Worm (Caenorhabditis elegans) whole organism, mixed stage, embryonic: ENCODE data around the gene F44G4.6.
A peak's percentile ranks its signal among the peaks of the same experiment; 100 is the strongest.

Experiments
- M03D4.4 ChIP-seq: sonication (generic microtip); optimal IDR thresholded peaks from 2 replicates; lab custom pipeline; 2017; ENCODE audit warnings: mild to moderate bottlenecking, missing genetic modification characterization, missing compliant biosample characterization
- bed-3 ChIP-seq: fragments of 200-800 bp; sonication (Bioruptor generic); optimal IDR thresholded peaks from 3 replicates; lab custom pipeline; 2018; ENCODE audit warnings: mild to moderate bottlenecking, missing genetic modification characterization, moderate library complexity, missing compliant biosample characterization
- blmp-1 ChIP-seq: fragments of 150-350 bp; optimal IDR thresholded peaks from 2 replicates; lab custom pipeline; 2014; ENCODE audit warnings: missing biosample characterization, missing genetic modification characterization
- ceh-43 ChIP-seq: fragments of 200-800 bp; sonication (Bioruptor generic); optimal IDR thresholded peaks from 2 replicates; lab custom pipeline; 2018; ENCODE audit warnings: mild to moderate bottlenecking, missing genetic modification characterization, moderate library complexity, missing compliant biosample characterization
- ces-1 ChIP-seq: fragments of 150-350 bp; optimal IDR thresholded peaks from 2 replicates; lab custom pipeline; 2014; ENCODE audit warnings: missing biosample characterization, missing genetic modification reagents, missing genetic modification characterization
- drap-1 ChIP-seq: fragments of 200-800 bp; sonication (Bioruptor generic); optimal IDR thresholded peaks from 3 replicates; lab custom pipeline; 2018; ENCODE audit warnings: mild to moderate bottlenecking, missing genetic modification characterization, missing compliant biosample characterization
- elt-1 ChIP-seq: sonication (generic microtip); optimal IDR thresholded peaks from 2 replicates; lab custom pipeline; 2017; ENCODE audit warnings: missing genetic modification characterization, mild to moderate bottlenecking, missing compliant biosample characterization, antibody characterized with exemption, moderate library complexity, borderline replicate concordance; ENCODE audit not compliant: insufficient read depth
- elt-3 ChIP-seq: fragments of 150-350 bp; optimal IDR thresholded peaks from 2 replicates; lab custom pipeline; 2014; ENCODE audit warnings: missing biosample characterization, missing genetic modification characterization
- ham-2 ChIP-seq: fragments of 200-800 bp; sonication (Bioruptor generic); optimal IDR thresholded peaks from 2 replicates; lab custom pipeline; 2018; ENCODE audit warnings: mild to moderate bottlenecking, missing genetic modification characterization, missing compliant biosample characterization
- hlh-1 ChIP-seq: fragments of 150-350 bp; optimal IDR thresholded peaks from 2 replicates; lab custom pipeline; 2014; ENCODE audit warnings: missing biosample characterization, missing genetic modification reagents, missing genetic modification characterization
- lin-13 ChIP-seq: fragments of 150-350 bp; optimal IDR thresholded peaks from 2 replicates; lab custom pipeline; 2014; ENCODE audit warnings: missing biosample characterization, missing genetic modification characterization
- lin-32 ChIP-seq: fragments of 200-800 bp; sonication (Bioruptor generic); optimal IDR thresholded peaks from 2 replicates; lab custom pipeline; 2018; ENCODE audit warnings: mild to moderate bottlenecking, missing genetic modification characterization, missing compliant biosample characterization
- lsy-2 ChIP-seq: fragments of 150-350 bp; optimal IDR thresholded peaks from 2 replicates; lab custom pipeline; 2014; ENCODE audit warnings: missing biosample characterization, missing genetic modification characterization
- mab-5 ChIP-seq: fragments of 150-350 bp; optimal IDR thresholded peaks from 2 replicates; lab custom pipeline; 2014; ENCODE audit warnings: missing biosample characterization, missing genetic modification characterization
- mep-1 ChIP-seq: fragments of 150-350 bp; optimal IDR thresholded peaks from 2 replicates; lab custom pipeline; 2017; ENCODE audit warnings: missing biosample characterization, missing genetic modification reagents, missing genetic modification characterization, inconsistent platforms
- mls-2 ChIP-seq: sonication (generic microtip); optimal IDR thresholded peaks from 2 replicates; lab custom pipeline; 2016; ENCODE audit warnings: mild to moderate bottlenecking, missing genetic modification characterization, moderate library complexity, missing compliant biosample characterization
- nhr-12 ChIP-seq: fragments of 150-350 bp; optimal IDR thresholded peaks from 2 replicates; lab custom pipeline; 2014; ENCODE audit warnings: missing biosample characterization, missing genetic modification characterization
- nhr-237 ChIP-seq: fragments of 150-350 bp; optimal IDR thresholded peaks from 2 replicates; lab custom pipeline; 2014; ENCODE audit warnings: missing biosample characterization, missing genetic modification characterization
- nhr-28 ChIP-seq: fragments of 150-350 bp; optimal IDR thresholded peaks from 2 replicates; lab custom pipeline; 2014; ENCODE audit warnings: missing biosample characterization, missing genetic modification characterization
- nhr-76 ChIP-seq: sonication (generic microtip); optimal IDR thresholded peaks from 2 replicates; lab custom pipeline; 2017; ENCODE audit warnings: missing biosample characterization, missing genetic modification characterization
- pha-4 ChIP-seq: fragments of 150-350 bp; optimal IDR thresholded peaks from 2 replicates; lab custom pipeline; 2018; ENCODE audit warnings: missing biosample characterization, missing genetic modification reagents, missing genetic modification characterization
- sem-2 ChIP-seq: fragments of 200-800 bp; sonication (Bioruptor generic); optimal IDR thresholded peaks from 2 replicates; lab custom pipeline; 2018; ENCODE audit warnings: mild to moderate bottlenecking, missing genetic modification characterization, missing compliant biosample characterization
- snpc-4 ChIP-seq: fragments of 150-350 bp; optimal IDR thresholded peaks from 2 replicates; lab custom pipeline; 2014; ENCODE audit warnings: missing biosample characterization, missing genetic modification characterization
- sptf-1 ChIP-seq: sonication (generic microtip); optimal IDR thresholded peaks from 2 replicates; lab custom pipeline; 2017; ENCODE audit warnings: mild to moderate bottlenecking, missing genetic modification characterization, moderate library complexity, missing compliant biosample characterization
- tbx-8 ChIP-seq: fragments of 200-800 bp; sonication (Bioruptor generic); optimal IDR thresholded peaks from 2 replicates; lab custom pipeline; 2018; ENCODE audit warnings: mild to moderate bottlenecking, missing genetic modification characterization, moderate library complexity, missing compliant biosample characterization
- unc-120 ChIP-seq: sonication (generic microtip); optimal IDR thresholded peaks from 2 replicates; lab custom pipeline; 2017; ENCODE audit warnings: missing genetic modification characterization, missing compliant biosample characterization; ENCODE audit not compliant: poor library complexity, severe bottlenecking
- unc-39 ChIP-seq: fragments of 150-350 bp; optimal IDR thresholded peaks from 2 replicates; lab custom pipeline; 2014; ENCODE audit warnings: missing biosample characterization, missing genetic modification characterization
- unc-62 ChIP-seq: fragments of 150-350 bp; optimal IDR thresholded peaks from 2 replicates; lab custom pipeline; 2014; ENCODE audit warnings: missing biosample characterization, missing genetic modification reagents, missing genetic modification characterization
- zip-8 ChIP-seq: fragments of 150-350 bp; optimal IDR thresholded peaks from 2 replicates; lab custom pipeline; 2014; ENCODE audit warnings: missing biosample characterization, missing genetic modification characterization

The F44G4.6 gene

DNA sequence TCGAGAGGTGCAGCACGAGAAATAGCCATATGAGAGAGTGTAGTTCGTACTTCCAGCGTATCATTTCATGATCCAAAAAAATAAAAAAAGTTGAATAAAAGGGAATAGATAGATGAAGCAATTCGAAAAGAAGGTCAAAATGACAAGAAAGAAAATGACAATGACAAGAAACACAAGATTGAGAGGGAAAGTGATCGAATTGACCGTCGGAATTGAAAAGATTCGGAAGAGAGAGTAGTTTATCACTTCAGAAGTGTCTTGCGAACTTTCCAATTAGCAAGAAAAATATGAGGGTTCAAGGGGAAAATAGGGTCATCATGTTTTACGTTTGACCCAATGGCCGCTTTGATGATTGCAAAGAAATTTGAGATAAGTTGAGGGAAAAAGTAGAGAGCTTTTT lies 18.1 kb upstream of the F44G4.6 start, which contains the start of gene dep-1:
dep-1 (minus strand) TSS at position 95 of the 400 bp plus-strand sequence.
- TF ChIP-seq drap-1 (GFP tag; lab: Kevin White, UChicago) (no peak), ham-2 (GFP tag; lab: Kevin White, UChicago) (no peak), sem-2 (GFP tag; lab: Kevin White, UChicago) (no peak), pha-4 (tag; lab: Kevin White, UChicago) (no peak), ceh-43 (GFP tag; lab: Kevin White, UChicago) (no peak), elt-1 (tag; lab: Kevin White, UChicago) (no peak), nhr-237 (tag; lab: Kevin White, UChicago) (no peak), mls-2 (tag; lab: Kevin White, UChicago) (no peak), nhr-76 (no peak), mab-5 (tag; lab: Kevin White, UChicago) (no peak), sptf-1 (tag; lab: Kevin White, UChicago) (no peak), lin-32 (GFP tag; lab: Kevin White, UChicago) (no peak), lin-13 (tag; lab: Kevin White, UChicago) (no peak), blmp-1 (no peak)

DNA sequence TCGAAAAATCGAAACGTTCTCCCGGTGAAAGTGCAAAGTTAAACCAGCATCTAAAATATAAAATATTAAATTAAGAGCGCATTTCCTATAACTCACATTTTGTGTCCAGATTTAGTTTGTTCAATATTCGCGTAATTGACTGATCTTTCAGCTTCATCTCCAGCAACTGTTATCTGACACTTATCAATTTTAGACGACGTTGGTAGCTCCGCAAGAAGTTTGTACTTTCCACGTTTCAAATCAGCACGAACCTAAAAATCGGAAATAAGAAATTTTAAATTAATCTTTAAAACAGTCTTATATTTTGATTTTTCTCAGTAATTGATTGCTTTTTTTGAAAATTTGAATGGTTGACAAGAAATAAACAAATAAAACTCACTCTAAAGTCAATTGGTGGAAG lies 16.0 kb upstream of the F44G4.6 start:
- no peak for TF ChIP-seq sem-2 (GFP tag; lab: Kevin White, UChicago)
- no peak for TF ChIP-seq mep-1 (tag; lab: Kevin White, UChicago)
- no peak for TF ChIP-seq zip-8 (tag; lab: Kevin White, UChicago)
- TF ChIP-seq tbx-8 (GFP tag; lab: Kevin White, UChicago) = no peak
- no peak for TF ChIP-seq nhr-28 (tag; lab: Kevin White, UChicago)
- TF ChIP-seq sptf-1 (tag; lab: Kevin White, UChicago) = no peak
- no peak for TF ChIP-seq ces-1 (GFP tag; lab: Kevin White, UChicago)
- TF ChIP-seq unc-120 = no peak
- TF ChIP-seq nhr-12 = no peak
- TF ChIP-seq pha-4 (tag; lab: Kevin White, UChicago) = no peak
- TF ChIP-seq lsy-2 (tag; lab: Kevin White, UChicago) = no peak
- no peak for TF ChIP-seq hlh-1 (tag; lab: Kevin White, UChicago)
- no peak for TF ChIP-seq bed-3 (GFP tag; lab: Kevin White, UChicago)
- TF ChIP-seq nhr-237 (tag; lab: Kevin White, UChicago) = no peak
- no peak for TF ChIP-seq M03D4.4 (tag; lab: Kevin White, UChicago)

DNA sequence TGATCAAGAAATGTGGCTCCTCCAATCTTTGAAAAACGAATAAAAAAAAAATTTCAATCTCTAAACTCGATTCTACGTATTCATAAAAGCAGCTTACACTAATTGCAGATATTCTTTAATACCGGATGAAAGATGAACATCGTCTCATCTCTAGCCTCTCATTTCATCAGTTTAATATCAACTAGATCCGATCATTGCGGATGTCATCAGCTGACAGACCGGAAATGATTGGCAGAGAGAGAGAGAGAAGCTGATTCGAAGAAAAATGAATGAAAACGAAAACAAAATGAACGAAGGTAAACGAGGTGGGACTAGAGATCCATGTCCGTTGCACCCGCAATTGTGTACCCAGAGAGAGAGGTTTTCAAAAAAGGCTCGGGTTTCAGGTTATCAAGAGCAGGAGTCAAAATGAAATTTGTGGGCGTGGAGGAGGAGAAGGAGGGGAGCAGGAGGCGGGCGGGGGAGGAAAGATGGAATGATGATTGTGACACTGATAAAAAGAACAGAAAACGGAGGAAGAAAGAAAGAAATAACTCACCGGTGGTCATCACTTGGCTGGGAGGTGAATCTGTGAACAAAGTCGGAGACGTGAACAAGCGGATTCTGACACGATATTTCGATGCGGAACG lies 13.4 kb upstream of the F44G4.6 start:
- TF ChIP-seq unc-62 (GFP tag; lab: Kevin White, UChicago) = peak; percentile 74
- TF ChIP-seq unc-120 = peak; percentile 33
- TF ChIP-seq nhr-28 (tag; lab: Kevin White, UChicago) = no peak
- TF ChIP-seq tbx-8 (GFP tag; lab: Kevin White, UChicago) = no peak
- TF ChIP-seq ham-2 (GFP tag; lab: Kevin White, UChicago) = no peak
- TF ChIP-seq hlh-1 (tag; lab: Kevin White, UChicago) = peak; percentile 73

DNA sequence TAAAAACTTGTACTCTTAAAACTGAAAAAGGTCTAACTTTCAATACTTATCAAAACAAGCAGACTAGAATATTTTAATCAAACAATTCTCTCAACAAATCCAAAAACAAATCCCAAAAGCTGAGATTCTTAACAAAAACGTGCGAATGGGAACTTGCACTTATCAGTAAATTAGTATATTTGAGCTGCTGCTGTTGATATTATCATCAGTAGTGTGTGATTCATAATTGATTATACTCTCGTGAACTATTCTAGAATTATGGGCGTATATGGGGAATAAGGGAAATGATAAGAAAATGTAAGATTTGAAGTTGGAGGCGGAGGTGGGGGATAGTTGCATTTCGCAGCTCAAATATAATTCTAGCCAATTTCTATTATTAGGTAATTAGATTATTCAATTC lies 12.6 kb upstream of the F44G4.6 start:
- TF ChIP-seq nhr-237 (tag; lab: Kevin White, UChicago) (no peak), unc-39 (tag; lab: Kevin White, UChicago) (no peak), sem-2 (GFP tag; lab: Kevin White, UChicago) (no peak), unc-62 (GFP tag; lab: Kevin White, UChicago) (no peak), nhr-28 (tag; lab: Kevin White, UChicago) (no peak), tbx-8 (GFP tag; lab: Kevin White, UChicago) (no peak), lin-13 (tag; lab: Kevin White, UChicago) (no peak), bed-3 (GFP tag; lab: Kevin White, UChicago) (no peak), M03D4.4 (tag; lab: Kevin White, UChicago) (no peak), zip-8 (tag; lab: Kevin White, UChicago) (no peak), lsy-2 (tag; lab: Kevin White, UChicago) (no peak), elt-3 (tag; lab: Kevin White, UChicago) (no peak)

DNA sequence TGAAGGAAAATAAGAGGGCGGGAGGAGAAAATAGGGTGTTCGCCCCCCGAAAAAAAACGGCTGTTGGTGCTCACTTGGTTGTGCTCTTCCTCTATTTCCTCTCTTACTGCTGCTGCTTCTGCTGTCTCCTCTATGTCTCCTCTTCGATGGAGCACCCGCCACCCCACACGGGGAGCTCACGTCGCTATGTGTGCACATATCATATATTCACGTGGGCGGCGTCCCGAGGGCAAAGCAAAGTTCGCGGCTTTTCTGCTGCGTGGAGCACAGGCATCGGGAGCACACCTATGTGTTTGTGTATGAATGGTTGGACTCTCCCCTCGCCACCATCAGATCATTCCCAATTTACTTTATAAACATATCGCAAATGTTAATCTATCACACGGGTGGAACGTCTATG lies 11.7 kb upstream of the F44G4.6 start:
- peak; percentile 14 for TF ChIP-seq hlh-1 (tag; lab: Kevin White, UChicago)
- peak; percentile 62 for TF ChIP-seq sptf-1 (tag; lab: Kevin White, UChicago)
- TF ChIP-seq snpc-4 (tag; lab: Kevin White, UChicago) = no peak
- TF ChIP-seq unc-120 = peak; percentile 48
- peak; percentile 36 for TF ChIP-seq drap-1 (GFP tag; lab: Kevin White, UChicago)
